Fruit fly (Drosophila melanogaster) whole organism, embryonic: ENCODE results near the gene Grip75.

Source experiments
- CG12299 ChIP-seq: fragments of 200-800 bp; sonication (Bioruptor generic); optimal IDR thresholded peaks from 2 replicates; lab custom pipeline; 2018; ENCODE audit warnings: missing biosample characterization, mild to moderate bottlenecking, missing genetic modification characterization
- CG14441 ChIP-seq: fragments of 200-800 bp; sonication (Bioruptor generic); IDR thresholded peaks from 2 replicates; pipeline ENCODE4 v1.3.6; 2022; ENCODE audit warnings: missing biosample characterization, missing genetic modification characterization
- CG15479 ChIP-seq: fragments of 200-800 bp; sonication (Bioruptor generic); optimal IDR thresholded peaks from 3 replicates; lab custom pipeline; 2019; ENCODE audit warnings: missing biosample characterization, mild to moderate bottlenecking, missing genetic modification characterization, moderate library complexity
- CG16813 ChIP-seq: fragments of 200-800 bp; sonication (Bioruptor generic); IDR thresholded peaks from 3 replicates; pipeline ENCODE4 v1.3.6; 2022; ENCODE audit warnings: missing biosample characterization, missing genetic modification characterization; ENCODE audit not compliant: partially characterized antibody
- CG17612 ChIP-seq: fragments of 200-800 bp; sonication (Bioruptor generic); IDR thresholded peaks from 2 replicates; pipeline ENCODE4 v1.3.6; 2022; ENCODE audit warnings: missing biosample characterization, missing genetic modification characterization
- CG1832 ChIP-seq: fragments of 200-800 bp; sonication (Bioruptor generic); optimal IDR thresholded peaks from 2 replicates; lab custom pipeline; 2017; ENCODE audit warnings: missing biosample characterization, mild to moderate bottlenecking, missing genetic modification characterization, inconsistent platforms
- CG3726 ChIP-seq: fragments of 200-800 bp; sonication (Bioruptor generic); IDR thresholded peaks from 3 replicates; pipeline ENCODE4, ENCODE4 v1.3.6; 2022; ENCODE audit warnings: missing biosample characterization, missing genetic modification characterization
- CG3995 ChIP-seq: fragments of 200-800 bp; sonication (Bioruptor generic); optimal IDR thresholded peaks from 3 replicates; lab custom pipeline; 2016; ENCODE audit warnings: missing biosample characterization, missing genetic modification characterization
- CG6272 ChIP-seq: fragments of 200-800 bp; sonication (Bioruptor generic); IDR thresholded peaks from 2 replicates; pipeline ENCODE4 v1.3.6; 2022; ENCODE audit warnings: missing biosample characterization, missing genetic modification characterization
- CG6683 ChIP-seq: fragments of 200-800 bp; sonication (Bioruptor generic); optimal IDR thresholded peaks from 2 replicates; lab custom pipeline; 2017; ENCODE audit warnings: missing biosample characterization, mild to moderate bottlenecking, missing genetic modification characterization, missing genetic modification reagents
- CG9817 ChIP-seq: fragments of 200-800 bp; sonication (Bioruptor generic); optimal IDR thresholded peaks from 2 replicates; lab custom pipeline; 2018; ENCODE audit warnings: missing biosample characterization, mild to moderate bottlenecking, missing genetic modification characterization, moderate library complexity
- Kr ChIP-seq: fragments of 200-800 bp; sonication (Bioruptor generic); optimal IDR thresholded peaks from 2 replicates; lab custom pipeline; 2017; ENCODE audit warnings: missing biosample characterization, mild to moderate bottlenecking, missing genetic modification characterization
- Opbp ChIP-seq: fragments of 200-800 bp; sonication (Bioruptor generic); IDR thresholded peaks from 3 replicates; pipeline ENCODE4 v1.3.6; 2022; ENCODE audit warnings: missing biosample characterization, missing genetic modification characterization; ENCODE audit not compliant: partially characterized antibody
- Optix ChIP-seq: fragments of 200-800 bp; sonication (Bioruptor generic); IDR thresholded peaks from 3 replicates; pipeline ENCODE4 v1.3.6; 2022; ENCODE audit warnings: missing biosample characterization, missing genetic modification characterization
- ab ChIP-seq: fragments of 200-800 bp; sonication (Bioruptor generic); optimal IDR thresholded peaks from 2 replicates; lab custom pipeline; 2016; ENCODE audit warnings: missing biosample characterization, missing genetic modification characterization
- ap ChIP-seq: fragments of 200-800 bp; sonication (Bioruptor generic); IDR thresholded peaks from 2 replicates; pipeline ENCODE4 v1.3.6; 2022; ENCODE audit warnings: missing biosample characterization, missing genetic modification characterization
- cg ChIP-seq: fragments of 200-800 bp; sonication (Bioruptor generic); optimal IDR thresholded peaks from 3 replicates; lab custom pipeline; 2019; ENCODE audit warnings: missing biosample characterization, mild to moderate bottlenecking, missing genetic modification characterization, moderate library complexity
- chif ChIP-seq, 2 experiments: fragments of 200-800 bp; sonication (Bioruptor generic); optimal IDR thresholded peaks; 3 replicates each; lab custom pipeline; 2016; ENCODE audit warnings: missing biosample characterization in 2 of 2, missing genetic modification characterization in 2 of 2
- crp ChIP-seq, 2 experiments: fragments of 200-800 bp; sonication (Bioruptor generic); optimal IDR thresholded peaks; 2 replicates in 1 of 2; 3 replicates in 1 of 2; lab custom pipeline; 2017; ENCODE audit warnings: missing biosample characterization in 2 of 2, missing genetic modification characterization in 2 of 2, mild to moderate bottlenecking in 1 of 2, moderate library complexity in 1 of 2
- fd64A ChIP-seq: fragments of 200-800 bp; sonication (Bioruptor generic); optimal IDR thresholded peaks from 3 replicates; lab custom pipeline; 2018; ENCODE audit warnings: missing biosample characterization, mild to moderate bottlenecking, missing genetic modification characterization
- ftz-f1 ChIP-seq: fragments of 200-800 bp; sonication (Bioruptor generic); optimal IDR thresholded peaks from 2 replicates; lab custom pipeline; 2016; ENCODE audit warnings: missing biosample characterization, missing genetic modification characterization
- gro ChIP-seq: fragments of 200-800 bp; sonication (Bioruptor generic); optimal IDR thresholded peaks from 2 replicates; lab custom pipeline; 2016; ENCODE audit warnings: missing biosample characterization, missing genetic modification characterization
- hb ChIP-seq: fragments of 200-800 bp; sonication (Bioruptor generic); IDR thresholded peaks from 3 replicates; pipeline ENCODE4 v1.3.6; 2022; ENCODE audit warnings: missing biosample characterization, missing genetic modification characterization; ENCODE audit not compliant: partially characterized antibody
- jigr1 ChIP-seq: fragments of 200-800 bp; sonication (Bioruptor generic); IDR thresholded peaks from 3 replicates; pipeline ENCODE4 v1.3.6; 2022; ENCODE audit warnings: missing biosample characterization, missing genetic modification characterization
- otp ChIP-seq: fragments of 200-800 bp; sonication (Bioruptor generic); IDR thresholded peaks from 3 replicates; pipeline ENCODE4, ENCODE4 v1.3.6; 2022; ENCODE audit warnings: missing biosample characterization, missing genetic modification characterization
- row ChIP-seq: fragments of 200-800 bp; sonication (Bioruptor generic); IDR thresholded peaks from 3 replicates; pipeline ENCODE4 v1.3.6; 2022; ENCODE audit warnings: missing biosample characterization, missing genetic modification characterization
- sens ChIP-seq: fragments of 200-800 bp; sonication (Bioruptor generic); peaks from one replicate; lab custom pipeline; 2016; ENCODE audit warnings: missing biosample characterization, missing genetic modification characterization
- wor ChIP-seq: fragments of 200-800 bp; sonication (Bioruptor generic); IDR thresholded peaks from 2 replicates; pipeline ENCODE4 v1.3.6; 2022; ENCODE audit warnings: missing biosample characterization, missing genetic modification characterization
- zen2 ChIP-seq: fragments of 200-800 bp; sonication (Bioruptor generic); IDR thresholded peaks from 3 replicates; pipeline ENCODE4 v1.3.6; 2022; ENCODE audit warnings: missing biosample characterization, missing genetic modification characterization; ENCODE audit not compliant: partially characterized antibody

Grip75 gene

DNA sequence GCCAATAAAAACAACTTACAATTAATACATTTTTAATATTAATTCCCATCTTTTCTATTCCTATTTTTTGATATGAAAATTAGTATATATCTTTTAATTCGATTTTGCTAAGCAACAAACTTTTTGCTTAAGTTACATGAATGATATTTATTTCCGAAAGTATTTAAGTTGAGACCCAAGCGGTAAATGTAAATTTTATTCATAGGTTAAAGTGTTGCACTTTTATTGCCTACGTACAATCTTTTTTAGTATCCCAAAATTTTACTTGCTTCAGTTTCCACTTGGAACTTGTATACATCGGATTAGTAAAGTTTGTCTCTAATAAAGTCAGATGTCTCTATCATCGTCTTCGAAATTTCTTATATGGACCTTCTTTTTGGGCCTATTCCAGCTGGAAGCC, 48.4 kb downstream of the Grip75 start, which contains the start of gene CG18301:
TSS of gene CG18301 (plus strand) at position 301 of the 400 bp plus-strand sequence.
- TF ChIP-seq Kr (GFP tag; lab: Kevin White, UChicago): no peak
- TF ChIP-seq CG6683 (GFP tag; lab: Kevin White, UChicago): no peak
- TF ChIP-seq CG16813: no peak
- TF ChIP-seq Opbp (GFP tag; lab: Robert Waterston, UW): no peak
- no peak for TF ChIP-seq crp (GFP tag; optimal IDR thresholded peaks at IDR 0.05; lab: Kevin White, UChicago)
- no peak for TF ChIP-seq cg
- TF ChIP-seq CG3726 (GFP tag; lab: Robert Waterston, UW): no peak
- TF ChIP-seq ap: no peak
- TF ChIP-seq otp (GFP tag; lab: Robert Waterston, UW): no peak
- no peak for TF ChIP-seq wor (GFP tag; lab: Robert Waterston, UW)
- no peak for TF ChIP-seq CG14441 (GFP tag; lab: Robert Waterston, UW)
- no peak for TF ChIP-seq gro (GFP tag; lab: Kevin White, UChicago)
- TF ChIP-seq CG3995 (GFP tag; lab: Kevin White, UChicago): no peak
- no peak for TF ChIP-seq CG17612 (GFP tag; lab: Robert Waterston, UW)
- TF ChIP-seq ab (GFP tag; lab: Kevin White, UChicago): no peak
- no peak for TF ChIP-seq hb
- no peak for TF ChIP-seq CG6272 (GFP tag; lab: Robert Waterston, UW)
- no peak for TF ChIP-seq CG12299 (tag; lab: Kevin White, UChicago)
- TF ChIP-seq row (GFP tag; lab: Robert Waterston, UW): no peak

DNA sequence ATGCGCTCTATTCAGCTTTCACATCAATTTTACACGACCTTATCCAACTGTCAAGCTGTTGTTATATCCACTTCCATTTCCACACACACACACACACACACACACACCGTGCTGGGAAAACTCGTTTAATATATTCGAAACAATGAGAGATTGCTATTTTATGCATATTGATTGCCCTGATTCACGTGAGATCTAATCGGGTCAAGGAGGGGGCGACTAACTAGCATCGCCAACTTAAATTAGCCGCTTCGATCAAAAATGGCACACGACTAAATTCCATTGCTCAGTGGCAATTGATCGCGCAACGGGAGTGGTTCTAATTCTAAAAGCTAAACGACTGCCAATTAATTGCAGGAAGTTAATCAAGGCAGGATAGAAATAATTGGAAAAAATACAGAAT, 50.9 kb downstream of the Grip75 start, which contains the start of gene CG18302:
TSS of gene CG18302 (plus strand) at position 301 of the 400 bp plus-strand sequence.
- no peak for TF ChIP-seq zen2 (GFP tag; lab: Robert Waterston, UW)
- no peak for TF ChIP-seq Optix (GFP tag; lab: Robert Waterston, UW)
- TF ChIP-seq sens (GFP tag; lab: Kevin White, UChicago): no peak
- TF ChIP-seq fd64A (GFP tag; lab: Kevin White, UChicago): no peak
- no peak for TF ChIP-seq jigr1 (GFP tag; lab: Robert Waterston, UW)
- TF ChIP-seq CG1832 (GFP tag; lab: Kevin White, UChicago): no peak
- no peak for TF ChIP-seq CG9817 (tag; lab: Kevin White, UChicago)
- no peak for TF ChIP-seq ftz-f1 (GFP tag; lab: Kevin White, UChicago)
- no peak for TF ChIP-seq CG15479 (GFP tag; lab: Kevin White, UChicago)
- no peak for TF ChIP-seq chif (GFP tag; optimal IDR thresholded peaks at IDR 0.05; lab: Kevin White, UChicago)
